Worm (Caenorhabditis elegans): ENCODE measurements around the gene glr-5.

DNA sequence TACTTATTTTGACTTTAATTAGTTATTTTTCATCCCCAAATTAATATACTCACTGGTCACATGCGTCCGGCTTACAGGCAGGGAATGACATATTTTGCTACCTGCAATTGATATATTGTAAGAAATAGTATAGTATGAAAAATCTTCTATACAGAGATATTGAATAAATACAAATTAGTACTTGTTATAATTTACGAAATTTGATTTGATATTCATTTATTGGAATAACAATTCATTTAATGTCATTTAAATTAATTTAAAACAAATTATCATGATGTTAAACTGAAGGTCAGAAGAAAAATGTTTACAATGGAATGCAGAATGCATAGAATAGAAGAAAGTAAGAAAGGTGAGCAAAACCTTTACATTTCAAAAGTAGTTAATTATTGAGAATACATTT lies 42.3 kb downstream of the glr-5 start, which contains the start of gene B0507.7:
- TF ChIP-seq F13C5.2 (tag; optimal IDR thresholded peaks at IDR 0.05) (no peak), scrt-1 (GFP tag; IDR thresholded peaks at IDR 0.05) (no peak), ama-1 (optimal IDR thresholded peaks at IDR 0.05) (no peak), flt-1 (GFP tag; IDR thresholded peaks at IDR 0.05) (no peak), ceh-36 (tag; optimal IDR thresholded peaks at IDR 0.05) (no peak), tbx-11 (GFP tag; IDR thresholded peaks at IDR 0.05) (no peak), ceh-13 (GFP tag; optimal IDR thresholded peaks at IDR 0.05) (no peak), pes-1 (GFP tag; IDR thresholded peaks at IDR 0.05) (no peak), hmbx-1 (tag; optimal IDR thresholded peaks at IDR 0.05) (no peak), tra-4 (tag; optimal IDR thresholded peaks at IDR 0.05) (no peak), sea-1 (GFP tag; conservative IDR thresholded peaks at IDR 0.05) (no peak)
